Fruit fly (Drosophila melanogaster): Measurements from ENCODE around the gene Msr-110.
A peak's percentile ranks its signal among the peaks of the same experiment; 100 is the strongest.

Msr-110 gene

dm6 chr3L:5542772-5543371 lies 34.3 kb downstream of the Msr-110 start:
- no peak for TF ChIP-seq az2 (GFP tag; optimal IDR thresholded peaks at IDR 0.05)
- TF ChIP-seq sens (GFP tag): peak; percentile 16
- no peak for TF ChIP-seq TFAM (GFP tag; optimal IDR thresholded peaks at IDR 0.05)
- no peak for TF ChIP-seq zfh2 (GFP tag; optimal IDR thresholded peaks at IDR 0.05)
- no peak for TF ChIP-seq CG13296 (GFP tag; optimal IDR thresholded peaks at IDR 0.05)
- no peak for TF ChIP-seq crc (GFP tag; optimal IDR thresholded peaks at IDR 0.05)
- TF ChIP-seq tll (GFP tag; optimal IDR thresholded peaks at IDR 0.05): no peak
- TF ChIP-seq Hr39 (optimal IDR thresholded peaks at IDR 0.05): peak; percentile 16
- no peak for TF ChIP-seq Scr (GFP tag; IDR thresholded peaks at IDR 0.05; ENCODE audit: partially characterized antibody)
- no peak for TF ChIP-seq CG7372 (GFP tag; IDR thresholded peaks at IDR 0.05)
- TF ChIP-seq Dip2 (GFP tag; IDR thresholded peaks at IDR 0.05): no peak
- TF ChIP-seq Dbx (GFP tag; IDR thresholded peaks at IDR 0.05): 0 out of 3 replicates have a peak, but pooled peaks have one; percentile 32

- TF ChIP-seq Sry-δ (GFP tag; optimal IDR thresholded peaks at IDR 0.05) (no peak), CG32772 (GFP tag; IDR thresholded peaks at IDR 0.05) (no peak), CG4730 (GFP tag; IDR thresholded peaks at IDR 0.05) (no peak), az2 (GFP tag; optimal IDR thresholded peaks at IDR 0.05) (no peak), pum (GFP tag; optimal IDR thresholded peaks at IDR 0.05) (no peak), br (optimal IDR thresholded peaks at IDR 0.05) (no peak), Poxn (GFP tag; IDR thresholded peaks at IDR 0.05) (no peak), Kr (GFP tag; optimal IDR thresholded peaks at IDR 0.05) (no peak), her (GFP tag; optimal IDR thresholded peaks at IDR 0.05) (no peak), pita (GFP tag; optimal IDR thresholded peaks at IDR 0.05) (no peak), Sin3A (optimal IDR thresholded peaks at IDR 0.05) (no peak), CG18011 (GFP tag; optimal IDR thresholded peaks at IDR 0.05) (no peak), MTF-1 (GFP tag; optimal IDR thresholded peaks at IDR 0.05; ENCODE audit: borderline replicate concordance) (no peak), wdn (GFP tag; IDR thresholded peaks at IDR 0.05) (no peak), CG10959 (GFP tag; IDR thresholded peaks at IDR 0.05) (no peak), Ets65A (GFP tag) (peak; percentile 1), Hr39 (optimal IDR thresholded peaks at IDR 0.05) (peak; percentile 91), CG30020 (tag; optimal IDR thresholded peaks at IDR 0.05) (no peak), CG10565 (GFP tag; optimal IDR thresholded peaks at IDR 0.05) (no peak), E2f1 (GFP tag; IDR thresholded peaks at IDR 0.05) (no peak), CG6272 (GFP tag; IDR thresholded peaks at IDR 0.05) (no peak), Dek (tag; optimal IDR thresholded peaks at IDR 0.05) (no peak), dm (GFP tag; optimal IDR thresholded peaks at IDR 0.05) (no peak), maf-S (GFP tag; optimal IDR thresholded peaks at IDR 0.05) (no peak), pzg (GFP tag; optimal IDR thresholded peaks at IDR 0.05) (no peak), CG15479 (GFP tag; optimal IDR thresholded peaks at IDR 0.05) (no peak), Ets97D (GFP tag; optimal IDR thresholded peaks at IDR 0.05) (no peak), HmgD (GFP tag; optimal IDR thresholded peaks at IDR 0.05) (no peak), lab (GFP tag; optimal IDR thresholded peaks at IDR 0.05) (no peak), CG3726 (GFP tag; IDR thresholded peaks at IDR 0.05) (0 out of 3 replicates have a peak, but pooled peaks have one; percentile 32), dysf (GFP tag; IDR thresholded peaks at IDR 0.05) (0 out of 3 replicates have a peak, but pooled peaks have one; percentile 25), nau (GFP tag; optimal IDR thresholded peaks at IDR 0.05) (no peak), fd64A (GFP tag; optimal IDR thresholded peaks at IDR 0.05) (no peak), knrl (GFP tag; IDR thresholded peaks at IDR 0.05; ENCODE audit: partially characterized antibody) (0 out of 3 replicates have a peak, but pooled peaks have one; percentile 20), CG15601 (tag; optimal IDR thresholded peaks at IDR 0.05) (no peak), tgo (GFP tag; IDR thresholded peaks at IDR 0.05) (no peak), da (GFP tag; optimal IDR thresholded peaks at IDR 0.05) (no peak), vnd (GFP tag; IDR thresholded peaks at IDR 0.05; ENCODE audit: partially characterized antibody) (0 out of 3 replicates have a peak, but pooled peaks have one; percentile 18), CG34376 (GFP tag; optimal IDR thresholded peaks at IDR 0.05) (no peak), sob (GFP tag; IDR thresholded peaks at IDR 0.05) (no peak)
These were observed 36.4 kb downstream of the Msr-110 start for dm6 chr3L:5540637-5541241.
